Worm (Caenorhabditis elegans) whole organism, L2 larva: ENCODE data around the gene T06D8.10.

Experiments used
- mab-5 ChIP-seq: fragments of 150-350 bp; optimal IDR thresholded peaks from 2 replicates; lab custom pipeline; 2014; ENCODE audit warnings: missing biosample characterization, missing genetic modification characterization
- nhr-10 ChIP-seq: sonication (generic microtip); optimal IDR thresholded peaks from 2 replicates; lab custom pipeline; 2017; ENCODE audit warnings: missing biosample characterization, missing genetic modification characterization
- nhr-12 ChIP-seq: fragments of 150-350 bp; optimal IDR thresholded peaks from 2 replicates; lab custom pipeline; 2014; ENCODE audit warnings: missing biosample characterization, missing genetic modification characterization
- nhr-77 ChIP-seq: fragments of 150-350 bp; optimal IDR thresholded peaks from 2 replicates; lab custom pipeline; 2014; ENCODE audit warnings: missing biosample characterization, missing genetic modification characterization
- unc-39 ChIP-seq: fragments of 150-350 bp; optimal IDR thresholded peaks from 2 replicates; lab custom pipeline; 2014; ENCODE audit warnings: missing biosample characterization, missing genetic modification characterization
- zag-1 ChIP-seq: fragments of 150-350 bp; optimal IDR thresholded peaks from 2 replicates; lab custom pipeline; 2014; ENCODE audit warnings: missing biosample characterization, missing genetic modification characterization
- ztf-11 ChIP-seq: sonication (generic microtip); optimal IDR thresholded peaks from 2 replicates; lab custom pipeline; 2017; ENCODE audit warnings: missing biosample characterization, missing genetic modification characterization
- ztf-4 ChIP-seq: fragments of 150-350 bp; optimal IDR thresholded peaks from 2 replicates; lab custom pipeline; 2014; ENCODE audit warnings: missing biosample characterization, missing genetic modification characterization

DNA sequence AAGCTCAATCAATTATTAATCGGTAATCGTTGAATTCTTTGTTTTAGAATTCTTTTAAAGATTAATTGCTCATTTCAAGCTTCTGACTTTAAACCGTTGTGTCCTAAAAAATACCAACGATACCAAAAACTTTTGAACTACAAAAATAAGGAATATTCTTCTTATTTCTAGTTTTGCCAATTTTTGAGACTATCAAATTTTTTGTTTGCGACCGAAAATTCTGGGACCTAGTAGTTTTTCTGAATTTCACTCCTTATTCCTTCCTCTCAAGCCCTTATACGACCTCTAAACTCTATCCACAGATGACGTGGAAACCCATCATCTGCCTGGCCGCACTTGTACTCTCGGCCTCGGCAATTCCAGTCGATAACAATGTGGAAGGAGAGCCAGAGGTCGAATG lies 21.5 kb upstream of the T06D8.10 start, which contains the start of gene cut-1:
- no peak for TF ChIP-seq nhr-10 (tag; lab: Kevin White, UChicago)
- TF ChIP-seq mab-5, result no peak
- TF ChIP-seq ztf-11 (tag; lab: Kevin White, UChicago), result no peak
- no peak for TF ChIP-seq zag-1 (tag; lab: Kevin White, UChicago)
- no peak for TF ChIP-seq unc-39 (tag; lab: Kevin White, UChicago)
- no peak for TF ChIP-seq nhr-12 (tag; lab: Kevin White, UChicago)
- TF ChIP-seq ztf-4 (tag; lab: Kevin White, UChicago), result no peak
- TF ChIP-seq nhr-77 (tag; lab: Kevin White, UChicago), result no peak
